Fruit fly (Drosophila melanogaster): Measurements from ENCODE around the gene east.

- TF ChIP-seq Myc (optimal IDR thresholded peaks at IDR 0.05), result no peak
- TF ChIP-seq ttk (optimal IDR thresholded peaks at IDR 0.05), result no peak
- no peak for TF ChIP-seq psq (optimal IDR thresholded peaks at IDR 0.05)
Observed at dm6 chrX:2005840-2006239, 4.8 kb upstream of the east start.
